Fruit fly (Drosophila melanogaster): ENCODE data around the gene CG31952.
"Not testable (repeated sequence)": the region's sequence is repeated elsewhere in the genome, so short reads cannot be mapped to it uniquely, and the experiment has no call there.

CG31952 gene

dm6 chr2L:3388396-3388795, 28.1 kb upstream of the CG31952 start, which contains the start of gene CG42460:
TSS of gene CG42460 (minus strand) at chr2L:3388496.
- TF ChIP-seq h, insv, psq (optimal IDR thresholded peaks at IDR 0.05): not testable (repeated sequence)

dm6 chr2L:3397594-3398073, 18.9 kb upstream of the CG31952 start, which contains the start of gene CG34175:
TSS of gene CG34175 (plus strand) at chr2L:3398023.
- TF ChIP-seq Sin3A (optimal IDR thresholded peaks at IDR 0.05) (no peak), h (optimal IDR thresholded peaks at IDR 0.05) (no peak), ttk (optimal IDR thresholded peaks at IDR 0.05) (no peak), psq (optimal IDR thresholded peaks at IDR 0.05) (no peak), insv (optimal IDR thresholded peaks at IDR 0.05) (no peak), Myc (optimal IDR thresholded peaks at IDR 0.05) (no peak)

DNA sequence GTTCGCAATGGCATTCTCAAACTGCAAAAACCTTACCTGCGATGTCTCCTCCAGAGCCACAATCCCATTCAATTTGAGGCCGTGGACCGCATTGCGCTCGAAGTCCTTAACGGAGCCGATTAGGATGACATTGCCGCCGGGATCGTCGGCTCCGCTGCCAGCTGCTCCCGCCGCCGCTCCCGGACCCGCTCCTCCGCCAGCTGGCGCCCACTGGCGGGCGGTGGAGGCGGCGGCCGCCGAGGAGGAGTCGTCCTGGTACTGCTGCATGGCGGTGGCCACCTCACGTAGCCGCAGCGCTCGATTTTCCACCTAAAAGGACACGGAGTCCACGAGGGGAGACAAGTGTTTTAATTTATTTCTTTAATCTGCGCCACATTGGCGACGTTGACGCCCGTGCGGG, 8.8 kb upstream of the CG31952 start:
- TF ChIP-seq insv (optimal IDR thresholded peaks at IDR 0.05) (no peak), ttk (optimal IDR thresholded peaks at IDR 0.05) (no peak), h (optimal IDR thresholded peaks at IDR 0.05) (no peak), Sin3A (optimal IDR thresholded peaks at IDR 0.05) (no peak), Myc (optimal IDR thresholded peaks at IDR 0.05) (no peak), psq (optimal IDR thresholded peaks at IDR 0.05) (no peak)

DNA sequence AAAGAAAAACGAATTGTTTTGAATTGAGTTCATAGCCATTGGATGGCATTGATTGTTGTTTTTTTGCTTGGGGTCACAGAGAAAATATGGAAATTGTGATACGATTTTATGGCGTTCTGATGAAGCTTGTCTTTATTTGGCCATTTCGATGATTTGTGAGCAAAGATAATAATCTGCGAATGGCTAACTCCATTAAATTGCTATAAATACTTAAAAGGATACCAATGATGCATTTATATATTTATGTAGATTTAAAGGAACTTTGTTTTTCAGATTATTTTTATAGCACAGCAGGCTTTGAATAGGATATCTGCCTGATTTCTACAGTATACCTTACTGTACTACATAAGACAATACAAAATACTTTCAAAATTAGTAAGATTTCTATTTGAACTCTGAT, 6.2 kb upstream of the CG31952 start, which contains the start of gene CG8840:
CG8840 (plus strand) TSS at position 301 of the 400 bp plus-strand sequence.
- TF ChIP-seq psq (optimal IDR thresholded peaks at IDR 0.05) (no peak), h (optimal IDR thresholded peaks at IDR 0.05) (no peak), Sin3A (optimal IDR thresholded peaks at IDR 0.05) (no peak), Myc (optimal IDR thresholded peaks at IDR 0.05) (no peak), ttk (optimal IDR thresholded peaks at IDR 0.05) (no peak), insv (optimal IDR thresholded peaks at IDR 0.05) (no peak)

DNA sequence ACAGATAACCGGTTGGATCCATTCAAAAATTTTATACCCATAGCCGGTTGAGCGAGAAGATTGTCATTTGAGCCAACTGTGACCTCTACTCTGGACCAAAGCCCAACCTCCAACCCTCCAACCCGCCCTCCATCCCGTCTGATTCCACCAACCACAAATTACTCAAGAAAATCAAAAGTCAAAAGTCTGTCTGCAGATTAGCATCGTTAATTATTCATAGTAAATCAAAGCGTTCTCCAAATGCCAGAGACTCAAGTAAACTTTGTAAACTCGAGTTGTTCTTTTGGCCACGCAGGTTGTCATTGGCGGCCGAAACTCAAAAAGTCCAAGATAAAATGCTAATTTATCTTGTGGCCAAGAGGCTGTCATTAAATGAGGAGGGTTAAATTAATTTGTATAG, 1.1 kb downstream of the CG31952 start:
- TF ChIP-seq Sin3A (optimal IDR thresholded peaks at IDR 0.05) (no peak), Myc (optimal IDR thresholded peaks at IDR 0.05) (no peak), psq (optimal IDR thresholded peaks at IDR 0.05) (no peak), h (optimal IDR thresholded peaks at IDR 0.05) (no peak), ttk (optimal IDR thresholded peaks at IDR 0.05) (no peak)

dm6 chr2L:3422753-3423152, 6.3 kb downstream of the CG31952 start:
- no peak for TF ChIP-seq Sin3A (optimal IDR thresholded peaks at IDR 0.05)
- TF ChIP-seq insv (optimal IDR thresholded peaks at IDR 0.05) = no peak
- no peak for TF ChIP-seq h (optimal IDR thresholded peaks at IDR 0.05)
- TF ChIP-seq Myc (optimal IDR thresholded peaks at IDR 0.05) = no peak
- no peak for TF ChIP-seq psq (optimal IDR thresholded peaks at IDR 0.05)

DNA sequence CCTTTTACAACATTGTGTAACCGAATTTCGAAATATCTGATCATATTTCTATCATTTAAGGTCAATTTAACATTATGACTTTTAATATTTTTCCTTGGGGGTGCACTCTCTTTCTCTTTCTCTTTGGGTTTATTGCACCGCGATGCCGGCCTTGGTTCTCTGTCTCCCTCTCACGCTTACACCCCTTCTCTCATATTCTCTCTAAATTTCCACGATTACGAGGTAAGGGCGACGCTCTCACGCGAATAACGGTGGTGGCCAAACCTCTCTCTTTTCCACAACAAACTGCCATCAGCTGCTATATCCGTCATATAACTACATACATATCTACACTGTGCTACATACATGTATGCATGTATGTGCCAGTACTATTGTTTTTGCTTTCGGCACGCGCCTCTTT, 9.5 kb downstream of the CG31952 start:
- TF ChIP-seq h (optimal IDR thresholded peaks at IDR 0.05) (no peak), Myc (optimal IDR thresholded peaks at IDR 0.05) (no peak), ttk (optimal IDR thresholded peaks at IDR 0.05) (no peak), psq (optimal IDR thresholded peaks at IDR 0.05) (no peak), Sin3A (optimal IDR thresholded peaks at IDR 0.05) (no peak)

- TF ChIP-seq insv (optimal IDR thresholded peaks at IDR 0.05) (no peak), Sin3A (optimal IDR thresholded peaks at IDR 0.05) (no peak), ttk (optimal IDR thresholded peaks at IDR 0.05) (no peak), h (optimal IDR thresholded peaks at IDR 0.05) (no peak), psq (optimal IDR thresholded peaks at IDR 0.05) (no peak), Myc (optimal IDR thresholded peaks at IDR 0.05) (no peak)
Measured at dm6 chr2L:3426669-3427232, 10.3 kb downstream of the CG31952 start, which contains the start of gene Pgant2. TSS of gene Pgant2 (minus strand) at chr2L:3426719.

DNA sequence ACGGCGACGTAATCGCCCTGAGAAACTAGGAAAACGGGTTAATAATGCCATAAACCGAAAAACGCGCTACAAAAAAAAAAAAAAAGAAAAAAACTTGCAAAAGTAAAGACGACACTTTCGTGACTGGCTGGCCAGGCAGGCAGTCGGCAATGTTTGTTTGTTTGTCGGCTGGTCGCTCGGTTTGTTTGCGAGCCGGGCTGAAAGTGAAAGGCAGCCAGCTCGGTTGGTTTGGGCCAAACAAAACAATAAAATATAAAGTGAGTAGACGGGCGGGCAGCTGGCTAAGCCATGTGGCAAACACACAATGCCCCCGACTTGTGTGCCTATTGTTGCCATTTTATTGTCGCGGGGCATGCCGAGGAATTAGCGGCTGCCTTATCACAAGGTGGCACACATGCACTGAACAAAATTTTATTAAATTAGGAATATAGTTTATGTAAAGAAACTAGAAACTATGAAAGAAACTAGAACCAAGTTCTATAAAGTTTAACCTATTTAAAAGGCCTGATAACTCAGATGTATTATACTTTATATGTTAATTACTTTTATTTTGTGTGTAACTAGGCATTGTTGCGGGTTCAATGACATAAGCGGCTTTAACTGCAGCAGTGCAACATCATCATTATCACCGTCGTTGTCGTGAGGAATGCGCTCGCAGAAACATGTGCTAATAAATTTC, 12.1 kb downstream of the CG31952 start:
- TF ChIP-seq ttk (optimal IDR thresholded peaks at IDR 0.05) = no peak
- no peak for TF ChIP-seq Myc (optimal IDR thresholded peaks at IDR 0.05)
- TF ChIP-seq insv (optimal IDR thresholded peaks at IDR 0.05) = no peak
- TF ChIP-seq Sin3A (optimal IDR thresholded peaks at IDR 0.05) = no peak
- TF ChIP-seq h (optimal IDR thresholded peaks at IDR 0.05) = no peak
- no peak for TF ChIP-seq psq (optimal IDR thresholded peaks at IDR 0.05)

- TF ChIP-seq psq (optimal IDR thresholded peaks at IDR 0.05) (no peak), h (optimal IDR thresholded peaks at IDR 0.05) (no peak), ttk (optimal IDR thresholded peaks at IDR 0.05) (no peak), insv (optimal IDR thresholded peaks at IDR 0.05) (no peak), Sin3A (optimal IDR thresholded peaks at IDR 0.05) (no peak), Myc (optimal IDR thresholded peaks at IDR 0.05) (no peak)
Measured at dm6 chr2L:3435086-3435485, 18.6 kb downstream of the CG31952 start.

DNA sequence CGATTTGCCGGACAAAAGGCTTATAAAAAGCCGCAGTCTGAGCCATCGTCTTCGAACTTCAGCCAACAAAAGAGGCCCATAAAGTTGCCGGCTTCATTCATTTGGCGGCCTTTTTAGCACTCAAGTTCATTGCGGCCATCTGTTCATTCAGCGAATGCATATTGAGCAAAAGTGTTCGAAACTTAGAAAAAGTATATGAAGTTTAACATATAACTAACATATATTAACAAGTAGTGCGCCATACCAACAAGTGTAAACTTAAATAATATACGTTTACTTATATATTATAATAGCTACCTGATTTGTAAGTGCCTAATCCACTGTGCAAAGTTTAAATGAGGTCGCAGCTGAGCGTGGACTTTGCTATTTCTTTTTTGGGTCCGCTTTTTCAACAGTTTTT, 19.9 kb downstream of the CG31952 start:
- TF ChIP-seq ttk (optimal IDR thresholded peaks at IDR 0.05) (no peak), psq (optimal IDR thresholded peaks at IDR 0.05) (no peak), h (optimal IDR thresholded peaks at IDR 0.05) (no peak), Sin3A (optimal IDR thresholded peaks at IDR 0.05) (no peak), Myc (optimal IDR thresholded peaks at IDR 0.05) (no peak), insv (optimal IDR thresholded peaks at IDR 0.05) (no peak)

DNA sequence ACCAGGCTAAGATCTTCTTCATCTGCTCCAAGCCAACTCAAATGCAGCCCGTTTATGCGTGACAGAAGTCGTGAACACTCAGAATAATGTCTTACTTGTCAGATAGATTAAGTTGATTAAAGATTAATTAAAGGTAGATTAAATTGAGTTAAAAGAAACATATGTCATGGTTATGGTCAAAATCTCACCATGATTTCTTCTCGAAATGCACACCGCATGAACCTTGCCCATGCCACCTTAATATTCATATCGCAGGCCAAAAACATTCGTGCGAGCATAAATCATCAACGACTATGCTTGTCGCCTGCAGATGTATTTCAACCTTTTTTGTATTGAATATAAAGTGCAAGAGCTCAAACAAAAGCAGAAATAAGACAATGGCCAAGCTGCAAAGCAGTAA, 20.6 kb downstream of the CG31952 start:
- TF ChIP-seq h (optimal IDR thresholded peaks at IDR 0.05) (no peak), Myc (optimal IDR thresholded peaks at IDR 0.05) (no peak), ttk (optimal IDR thresholded peaks at IDR 0.05) (no peak), insv (optimal IDR thresholded peaks at IDR 0.05) (no peak), Sin3A (optimal IDR thresholded peaks at IDR 0.05) (no peak), psq (optimal IDR thresholded peaks at IDR 0.05) (no peak)
